Worm (Caenorhabditis elegans) whole organism, early embryonic: ENCODE data around the gene lin-25.

Experiments used
- ama-1 ChIP-seq: fragments of 150-350 bp; optimal IDR thresholded peaks from 2 replicates; lab custom pipeline; 2014
- ceh-13 ChIP-seq: fragments of 200-800 bp; sonication (Bioruptor generic); optimal IDR thresholded peaks from 2 replicates; lab custom pipeline; 2018; ENCODE audit warnings: mild to moderate bottlenecking, missing genetic modification characterization, missing compliant biosample characterization
- ceh-36 ChIP-seq: sonication (generic microtip); optimal IDR thresholded peaks from 2 replicates; lab custom pipeline; 2016; ENCODE audit warnings: missing genetic modification characterization, inconsistent platforms, missing compliant biosample characterization
- tra-4 ChIP-seq: sonication (generic microtip); optimal IDR thresholded peaks from 2 replicates; lab custom pipeline; 2017; ENCODE audit warnings: missing genetic modification characterization, missing compliant biosample characterization

- TF ChIP-seq tra-4 (tag; lab: Kevin White, UChicago) (no peak), ceh-13 (GFP tag; lab: Kevin White, UChicago) (no peak), ama-1 (no peak), ceh-36 (tag; lab: Kevin White, UChicago) (no peak)
These were observed 37.6 kb upstream of the lin-25 start, which contains the start of gene cyc-2.2 for ce11 chrV:12612118-12612517.
